Worm (Caenorhabditis elegans) whole organism, late embryonic: ENCODE data around the gene twk-10.

Source experiments
- ama-1 ChIP-seq: fragments of 150-350 bp; optimal IDR thresholded peaks from 2 replicates; lab custom pipeline; 2014
- ceh-19 ChIP-seq: fragments of 200-800 bp; sonication (Bioruptor generic); optimal IDR thresholded peaks from 2 replicates; lab custom pipeline; 2018; ENCODE audit warnings: mild to moderate bottlenecking, missing genetic modification characterization, missing compliant biosample characterization
- ceh-30 ChIP-seq: fragments of 150-350 bp; optimal IDR thresholded peaks from 2 replicates; lab custom pipeline; 2014; ENCODE audit warnings: missing biosample characterization, missing genetic modification characterization
- ceh-31 ChIP-seq: sonication (generic microtip); optimal IDR thresholded peaks from 2 replicates; lab custom pipeline; 2016; ENCODE audit warnings: missing genetic modification characterization, missing compliant biosample characterization
- ceh-45 ChIP-seq: fragments of 200-800 bp; sonication (Bioruptor generic); IDR thresholded peaks from 2 replicates; pipeline ENCODE4 v1.3.6; 2022; ENCODE audit warnings: missing genetic modification reagents, missing genetic modification characterization, missing compliant biosample characterization
- ceh-9 ChIP-seq: sonication (generic microtip); optimal IDR thresholded peaks from 2 replicates; lab custom pipeline; 2016; ENCODE audit warnings: mild to moderate bottlenecking, missing genetic modification characterization, inconsistent platforms, missing compliant biosample characterization
- fkh-10 ChIP-seq: fragments of 150-350 bp; optimal IDR thresholded peaks from 2 replicates; lab custom pipeline; 2014; ENCODE audit warnings: missing biosample characterization, missing genetic modification reagents, missing genetic modification characterization
- hlh-15 ChIP-seq: sonication (generic microtip); optimal IDR thresholded peaks from 2 replicates; lab custom pipeline; 2016; ENCODE audit warnings: missing genetic modification characterization, missing compliant biosample characterization
- lin-11 ChIP-seq: fragments of 200-800 bp; sonication (Bioruptor generic); optimal IDR thresholded peaks from 2 replicates; lab custom pipeline; 2018; ENCODE audit warnings: mild to moderate bottlenecking, missing genetic modification characterization, missing compliant biosample characterization
- odd-2 ChIP-seq: sonication (generic microtip); optimal IDR thresholded peaks from 2 replicates; lab custom pipeline; 2017; ENCODE audit warnings: antibody characterized with exemption, mild to moderate bottlenecking, missing genetic modification characterization, missing compliant biosample characterization
- pqm-1 ChIP-seq: sonication (generic microtip); optimal IDR thresholded peaks from 2 replicates; lab custom pipeline; 2016; ENCODE audit warnings: missing genetic modification characterization, missing compliant biosample characterization
- rnt-1 ChIP-seq: sonication (generic microtip); optimal IDR thresholded peaks from 2 replicates; lab custom pipeline; 2016; ENCODE audit warnings: missing genetic modification characterization, missing compliant biosample characterization
- sdc-2 ChIP-seq: sonication (generic microtip); optimal IDR thresholded peaks from 2 replicates; lab custom pipeline; 2016; ENCODE audit warnings: missing genotype, missing genetic modification characterization, missing compliant biosample characterization
- sox-2 ChIP-seq: fragments of 200-800 bp; sonication (Bioruptor generic); IDR thresholded peaks from 2 replicates; pipeline ENCODE4 v1.3.6; 2022; ENCODE audit warnings: missing genetic modification reagents, missing genetic modification characterization, missing compliant biosample characterization

DNA sequence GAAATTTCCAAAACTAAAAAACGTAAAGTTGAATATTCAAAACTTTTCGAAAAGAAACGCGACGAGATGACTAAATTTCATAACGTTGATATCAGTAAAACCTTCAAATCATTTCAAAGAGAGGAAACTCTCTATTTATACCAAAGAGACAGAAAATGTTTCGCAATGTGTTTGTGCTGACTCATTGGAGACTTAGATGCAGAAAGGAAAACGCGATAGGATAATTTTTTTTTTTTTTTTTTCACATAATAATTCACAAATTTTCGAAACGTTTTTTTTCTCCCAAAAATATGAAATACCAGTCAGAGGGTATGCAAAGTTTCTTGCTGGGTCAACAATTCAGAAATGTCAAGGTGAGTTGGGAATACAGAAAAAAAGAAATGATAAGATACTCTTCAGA lies 54.1 kb downstream of the twk-10 start:
- no peak for TF ChIP-seq sdc-2
- TF ChIP-seq ceh-45 = no peak
- no peak for TF ChIP-seq rnt-1 (tag; lab: Kevin White, UChicago)
- TF ChIP-seq ceh-30 (tag; lab: Kevin White, UChicago) = no peak
- no peak for TF ChIP-seq pqm-1 (tag; lab: Kevin White, UChicago)
- no peak for TF ChIP-seq sox-2 (GFP tag; lab: Robert Waterston, UW)
- TF ChIP-seq ceh-31 (tag; lab: Kevin White, UChicago) = no peak
- no peak for TF ChIP-seq fkh-10 (GFP tag; lab: Kevin White, UChicago)
- TF ChIP-seq lin-11 (tag; lab: Kevin White, UChicago) = no peak
- TF ChIP-seq ama-1 (lab: Kevin White, UChicago) = no peak
- TF ChIP-seq odd-2 (tag; lab: Kevin White, UChicago) = no peak
- TF ChIP-seq ceh-19 (GFP tag; lab: Kevin White, UChicago) = no peak
- TF ChIP-seq hlh-15 (tag; lab: Kevin White, UChicago) = no peak
- no peak for TF ChIP-seq ceh-9 (tag; lab: Kevin White, UChicago)
